Worm (Caenorhabditis elegans): ENCODE measurements around the gene D1086.6.

ce11 chrV:14085589-14085988 is 6.0 kb downstream of the D1086.6 start, which contains the start of gene D1086.18:
- no peak for TF ChIP-seq nhr-11 (tag; optimal IDR thresholded peaks at IDR 0.05)
- no peak for TF ChIP-seq pqm-1 (tag; optimal IDR thresholded peaks at IDR 0.05)
- no peak for TF ChIP-seq T23F11.4 (GFP tag; optimal IDR thresholded peaks at IDR 0.05)
- no peak for TF ChIP-seq madf-2 (tag; optimal IDR thresholded peaks at IDR 0.05)
- TF ChIP-seq rnt-1 (tag; optimal IDR thresholded peaks at IDR 0.05), result no peak
- no peak for TF ChIP-seq gmeb-2 (tag; optimal IDR thresholded peaks at IDR 0.05)
- no peak for TF ChIP-seq unc-86 (tag; optimal IDR thresholded peaks at IDR 0.05)
- no peak for TF ChIP-seq unc-3 (GFP tag; conservative IDR thresholded peaks at IDR 0.05)
- no peak for TF ChIP-seq unc-3 (tag; optimal IDR thresholded peaks at IDR 0.05)
- TF ChIP-seq dve-1 (tag; optimal IDR thresholded peaks at IDR 0.05), result no peak
- no peak for TF ChIP-seq fax-1 (tag; optimal IDR thresholded peaks at IDR 0.05)
- TF ChIP-seq sox-2 (GFP tag; IDR thresholded peaks at IDR 0.05), result no peak

Measured in whole organism, late embryonic.